Worm (Caenorhabditis elegans): ENCODE data around the gene K02C4.2.

The K02C4.2 gene

ce11 chrII:8062334-8062791 is 13.2 kb upstream of the K02C4.2 start, which contains the start of gene ufd-2 (continued):
- TF ChIP-seq dve-1 (tag; optimal IDR thresholded peaks at IDR 0.05; ENCODE audit: insufficient read depth) (peak; percentile 45), nhr-102 (tag; optimal IDR thresholded peaks at IDR 0.05) (no peak), Y105C5A.15 (GFP tag; IDR thresholded peaks at IDR 0.05) (no peak), nhr-77 (tag; optimal IDR thresholded peaks at IDR 0.05) (peak; percentile 80), daf-19 (GFP tag; conservative IDR thresholded peaks at IDR 0.05) (no peak), lsy-2 (tag; optimal IDR thresholded peaks at IDR 0.05) (peak; percentile 10 to 76), ZK546.5 (tag; optimal IDR thresholded peaks at IDR 0.05) (no peak), lin-1 (GFP tag; IDR thresholded peaks at IDR 0.05) (no peak), F37D6.2 (tag; optimal IDR thresholded peaks at IDR 0.05) (peak; percentile 23), tag-97 (GFP tag; IDR thresholded peaks at IDR 0.05) (no peak), madf-5 (GFP tag; IDR thresholded peaks at IDR 0.05) (no peak), ztf-11 (tag; optimal IDR thresholded peaks at IDR 0.05) (no peak), madf-9 (GFP tag; conservative IDR thresholded peaks at IDR 0.05) (peak; percentile 44; the same call in 1 of the 2 replicates), zfp-3 (GFP tag; conservative IDR thresholded peaks at IDR 0.05) (no peak), arid-1 (GFP tag; conservative IDR thresholded peaks at IDR 0.05) (no peak), mdt-29 (GFP tag; IDR thresholded peaks at IDR 0.05) (no peak), dmd-6 (GFP tag; IDR thresholded peaks at IDR 0.05) (no peak; the same call in 1 of the 2 replicates), unc-130 (GFP tag; optimal IDR thresholded peaks at IDR 0.05) (peak; percentile 77), nhr-11 (tag; optimal IDR thresholded peaks at IDR 0.05) (peak; percentile 70), saeg-2 (GFP tag; IDR thresholded peaks at IDR 0.05) (no peak), nhr-6 (tag; optimal IDR thresholded peaks at IDR 0.05) (peak; percentile 26), vab-7 (GFP tag; IDR thresholded peaks at IDR 0.05) (peak; percentile 50; the same call in 1 of the 2 replicates), hlh-11 (tag; optimal IDR thresholded peaks at IDR 0.05) (peak; percentile 47), fkh-10 (GFP tag; optimal IDR thresholded peaks at IDR 0.05) (peak; percentile 10), Y75B8A.6 (GFP tag; IDR thresholded peaks at IDR 0.05) (no peak), lin-15B (tag; optimal IDR thresholded peaks at IDR 0.05) (no peak), ceh-82 (tag; optimal IDR thresholded peaks at IDR 0.05) (no peak), set-16 (GFP tag; IDR thresholded peaks at IDR 0.05) (no peak), attf-4 (tag; optimal IDR thresholded peaks at IDR 0.05) (no peak), ces-1 (GFP tag; optimal IDR thresholded peaks at IDR 0.05) (no peak), ceh-28 (tag; optimal IDR thresholded peaks at IDR 0.05) (no peak), tra-1 (GFP tag; IDR thresholded peaks at IDR 0.05) (no peak), nhr-25 (tag; optimal IDR thresholded peaks at IDR 0.05; ENCODE audit: borderline replicate concordance, insufficient read depth) (peak; percentile 31), mes-2 (tag; optimal IDR thresholded peaks at IDR 0.05; ENCODE audit: poor library complexity, severe bottlenecking) (peak; percentile 94), lin-29 (GFP tag; IDR thresholded peaks at IDR 0.05) (no peak), snpc-1.2 (GFP tag; IDR thresholded peaks at IDR 0.05) (no peak), daf-16 (GFP tag; optimal IDR thresholded peaks at IDR 0.05) (no peak), daf-16 (tag; optimal IDR thresholded peaks at IDR 0.05) (peak; percentile 64), F10B5.3 (tag; optimal IDR thresholded peaks at IDR 0.05) (no peak), egl-43 (GFP tag; IDR thresholded peaks at IDR 0.05) (no peak), aly-2 (tag; optimal IDR thresholded peaks at IDR 0.05) (no peak), mxl-2 (GFP tag; conservative IDR thresholded peaks at IDR 0.05) (no peak), nhr-48 (tag; optimal IDR thresholded peaks at IDR 0.05) (no peak), fos-1 (tag; optimal IDR thresholded peaks at IDR 0.05) (no peak), cey-2 (tag; optimal IDR thresholded peaks at IDR 0.05; ENCODE audit: borderline replicate concordance, insufficient read depth) (no peak), pqm-1 (tag; optimal IDR thresholded peaks at IDR 0.05) (peak; percentile 45), snpc-4 (tag; optimal IDR thresholded peaks at IDR 0.05) (no peak), Y5F2A.4 (GFP tag; optimal IDR thresholded peaks at IDR 0.05) (no peak), lin-39 (tag; optimal IDR thresholded peaks at IDR 0.05) (no peak), F26F4.8 (GFP tag; conservative IDR thresholded peaks at IDR 0.05) (no peak)
